Worm (Caenorhabditis elegans) whole organism, L2 larva: ENCODE results near the gene W02B12.16.

Experiments
- C34F6.9 ChIP-seq: fragments of 150-350 bp; optimal IDR thresholded peaks from 2 replicates; lab custom pipeline; 2014; ENCODE audit warnings: missing biosample characterization, missing genetic modification characterization
- R02D3.7 ChIP-seq: fragments of 150-350 bp; optimal IDR thresholded peaks from 2 replicates; lab custom pipeline; 2014; ENCODE audit warnings: missing biosample characterization, missing genetic modification characterization
- Y55F3AM.14 ChIP-seq: fragments of 200-800 bp; sonication (Bioruptor generic); optimal IDR thresholded peaks from 2 replicates; lab custom pipeline; 2018; ENCODE audit warnings: mild to moderate bottlenecking, missing genetic modification characterization, missing compliant biosample characterization
- alr-1 ChIP-seq: fragments of 150-350 bp; optimal IDR thresholded peaks from 2 replicates; lab custom pipeline; 2014; ENCODE audit warnings: missing biosample characterization, missing genetic modification characterization
- ama-1 ChIP-seq: fragments of 150-350 bp; optimal IDR thresholded peaks from 2 replicates; lab custom pipeline; 2018; ENCODE audit warnings: inconsistent platforms
- blmp-1 ChIP-seq: sonication (generic microtip); optimal IDR thresholded peaks from 2 replicates; lab custom pipeline; 2017; ENCODE audit warnings: missing genetic modification characterization, mild to moderate bottlenecking, missing compliant biosample characterization, antibody characterized with exemption, moderate library complexity; ENCODE audit not compliant: insufficient read depth
- ceh-82 ChIP-seq: fragments of 150-350 bp; optimal IDR thresholded peaks from 2 replicates; lab custom pipeline; 2014; ENCODE audit warnings: missing biosample characterization, missing genetic modification characterization
- crh-2 ChIP-seq: sonication (generic microtip); optimal IDR thresholded peaks from 2 replicates; lab custom pipeline; 2017; ENCODE audit warnings: missing biosample characterization, missing genetic modification characterization
- egl-27 ChIP-seq: sonication (generic microtip); optimal IDR thresholded peaks from 3 replicates; lab custom pipeline; 2017; ENCODE audit warnings: missing biosample characterization, missing genetic modification reagents, missing genetic modification characterization
- elt-1 ChIP-seq: fragments of 150-350 bp; optimal IDR thresholded peaks from 2 replicates; lab custom pipeline; 2014; ENCODE audit warnings: missing biosample characterization, missing genetic modification characterization
- fos-1 ChIP-seq: fragments of 150-350 bp; optimal IDR thresholded peaks from 2 replicates; lab custom pipeline; 2014; ENCODE audit warnings: missing biosample characterization, missing genetic modification characterization
- gmeb-1 ChIP-seq: fragments of 150-350 bp; optimal IDR thresholded peaks from 2 replicates; lab custom pipeline; 2014; ENCODE audit warnings: missing biosample characterization, missing genetic modification characterization
- lin-11 ChIP-seq: fragments of 150-350 bp; sonication (generic microtip); optimal IDR thresholded peaks from 2 replicates; lab custom pipeline; 2014; ENCODE audit warnings: missing biosample characterization, missing genetic modification characterization, inconsistent platforms, mixed read lengths
- lsy-2 ChIP-seq, 2 experiments: fragments of 150-350 bp in 1 of 2; sonication (generic microtip) in 1 of 2; optimal IDR thresholded peaks; 2 replicates each; lab custom pipeline; 2014 to 2017; ENCODE audit warnings: missing biosample characterization in 2 of 2, missing genetic modification characterization in 2 of 2
- mab-5 ChIP-seq: fragments of 150-350 bp; optimal IDR thresholded peaks from 2 replicates; lab custom pipeline; 2014; ENCODE audit warnings: missing biosample characterization, missing genetic modification characterization
- mdl-1 ChIP-seq, 2 experiments: fragments of 150-350 bp in 1 of 2; sonication (generic microtip) in 1 of 2; optimal IDR thresholded peaks; 2 replicates each; lab custom pipeline; 2017; ENCODE audit warnings: missing biosample characterization in 2 of 2, missing genetic modification characterization in 2 of 2
- nhr-10 ChIP-seq: sonication (generic microtip); optimal IDR thresholded peaks from 2 replicates; lab custom pipeline; 2017; ENCODE audit warnings: missing biosample characterization, missing genetic modification characterization
- nhr-12 ChIP-seq: fragments of 150-350 bp; optimal IDR thresholded peaks from 2 replicates; lab custom pipeline; 2014; ENCODE audit warnings: missing biosample characterization, missing genetic modification characterization
- nhr-129 ChIP-seq: fragments of 150-350 bp; optimal IDR thresholded peaks from 2 replicates; lab custom pipeline; 2014; ENCODE audit warnings: missing biosample characterization, missing genetic modification characterization
- nhr-21 ChIP-seq: fragments of 150-350 bp; optimal IDR thresholded peaks from 2 replicates; lab custom pipeline; 2014; ENCODE audit warnings: missing biosample characterization, missing genetic modification characterization
- nhr-237 ChIP-seq: fragments of 150-350 bp; optimal IDR thresholded peaks from 2 replicates; lab custom pipeline; 2014; ENCODE audit warnings: missing biosample characterization, missing genetic modification characterization
- nhr-25 ChIP-seq: fragments of 150-350 bp; sonication (generic microtip); optimal IDR thresholded peaks from 3 replicates; lab custom pipeline; 2014; ENCODE audit warnings: missing biosample characterization, missing genetic modification characterization
- peb-1 ChIP-seq: fragments of 150-350 bp; optimal IDR thresholded peaks from 2 replicates; lab custom pipeline; 2014; ENCODE audit warnings: missing biosample characterization, missing genetic modification characterization
- sem-4 ChIP-seq: fragments of 150-350 bp; optimal IDR thresholded peaks from 2 replicates; lab custom pipeline; 2014; ENCODE audit warnings: missing biosample characterization, missing genetic modification reagents, missing genetic modification characterization
- sma-3 ChIP-seq: sonication (generic microtip); optimal IDR thresholded peaks from 2 replicates; lab custom pipeline; 2016; ENCODE audit warnings: missing genetic modification reagents, missing genetic modification characterization, missing compliant biosample characterization
- sma-9 ChIP-seq, 2 experiments: fragments of 150-350 bp in 1 of 2; sonication (generic microtip) in 1 of 2; optimal IDR thresholded peaks; 2 replicates each; lab custom pipeline; 2014 to 2016; ENCODE audit warnings: missing genetic modification characterization in 2 of 2, mild to moderate bottlenecking in 1 of 2, missing biosample characterization in 1 of 2, missing compliant biosample characterization in 1 of 2, missing genetic modification reagents in 1 of 2, moderate library complexity in 1 of 2
- snpc-4 ChIP-seq: fragments of 150-350 bp; optimal IDR thresholded peaks from 2 replicates; lab custom pipeline; 2014; ENCODE audit warnings: missing biosample characterization, missing genetic modification characterization
- unc-39 ChIP-seq: fragments of 150-350 bp; optimal IDR thresholded peaks from 2 replicates; lab custom pipeline; 2014; ENCODE audit warnings: missing biosample characterization, missing genetic modification characterization
- unc-62 ChIP-seq: fragments of 150-350 bp; optimal IDR thresholded peaks from 2 replicates; lab custom pipeline; 2014; ENCODE audit warnings: missing biosample characterization, missing genetic modification reagents, missing genetic modification characterization
- ztf-11 ChIP-seq: sonication (generic microtip); optimal IDR thresholded peaks from 2 replicates; lab custom pipeline; 2017; ENCODE audit warnings: missing biosample characterization, missing genetic modification characterization
- ztf-4 ChIP-seq: fragments of 150-350 bp; optimal IDR thresholded peaks from 2 replicates; lab custom pipeline; 2014; ENCODE audit warnings: missing biosample characterization, missing genetic modification characterization

Gene W02B12.16

DNA sequence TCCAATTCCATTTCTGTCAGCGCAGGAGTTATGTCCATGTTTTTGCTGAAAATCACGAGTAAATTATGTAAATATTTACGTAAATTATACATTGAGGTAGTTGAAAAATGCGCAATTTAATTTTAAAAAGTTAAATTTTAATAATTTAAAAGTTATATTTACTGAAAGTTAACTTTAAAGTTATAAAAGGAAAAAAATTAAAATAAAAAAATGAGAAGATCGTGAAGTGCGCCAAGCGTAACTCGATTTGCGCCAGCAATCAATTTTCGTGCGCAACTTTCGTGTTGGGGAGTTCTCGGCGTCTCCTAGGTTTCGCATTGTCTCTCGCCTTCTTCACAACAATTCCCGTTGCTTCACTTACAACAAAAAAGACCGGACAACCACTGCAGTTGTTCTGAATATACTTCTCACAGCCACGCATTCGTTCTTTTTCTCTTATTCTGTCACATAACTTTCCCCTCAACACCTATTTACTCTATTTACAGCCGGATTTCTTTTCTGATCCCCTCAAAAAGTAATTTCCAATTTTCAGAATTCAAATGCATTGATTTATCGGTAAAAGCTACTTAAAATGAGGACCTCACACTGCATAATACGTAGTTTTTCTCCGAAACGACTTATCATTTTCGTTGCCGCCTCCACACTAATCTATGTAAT lies 2.7 kb downstream of the W02B12.16 start, which contains the start of the genes metl-1 and W02B12.11 (continued):
- TF ChIP-seq sma-9 (GFP tag; optimal IDR thresholded peaks at IDR 0.05; lab: Kevin White, UChicago) (peak; percentile 90), sma-9 (tag; optimal IDR thresholded peaks at IDR 0.05; lab: Kevin White, UChicago) (no peak), mab-5 (peak; percentile 68), sem-4 (tag; lab: Kevin White, UChicago) (peak; percentile 88), egl-27 (tag; lab: Kevin White, UChicago) (peak; percentile 32), peb-1 (tag; lab: Kevin White, UChicago) (no peak), snpc-4 (tag; lab: Kevin White, UChicago) (peak; percentile 77), blmp-1 (tag; lab: Kevin White, UChicago) (peak; percentile 68), unc-62 (GFP tag; lab: Kevin White, UChicago) (no peak), nhr-237 (tag; lab: Kevin White, UChicago) (no peak), unc-39 (tag; lab: Kevin White, UChicago) (no peak), Y55F3AM.14 (GFP tag; lab: Kevin White, UChicago) (peak; percentile 29), ztf-4 (peak; percentile 79), ama-1 (lab: Kevin White, UChicago) (peak; percentile 14), elt-1 (tag; lab: Kevin White, UChicago) (no peak)

- TF ChIP-seq gmeb-1, result peak; percentile 25
- TF ChIP-seq sma-9 (GFP tag; optimal IDR thresholded peaks at IDR 0.05; lab: Kevin White, UChicago), result peak; percentile 80
- TF ChIP-seq sma-9 (tag; optimal IDR thresholded peaks at IDR 0.05; lab: Kevin White, UChicago), result no peak
- TF ChIP-seq fos-1, result peak; percentile 81
- no peak for TF ChIP-seq ama-1 (lab: Kevin White, UChicago)
- peak in 1 of 2 experiments; percentile 23 for TF ChIP-seq lsy-2 (tag; optimal IDR thresholded peaks at IDR 0.05; lab: Kevin White, UChicago)
- TF ChIP-seq crh-2, result peak; percentile 42
- no peak for TF ChIP-seq nhr-10
- peak; percentile 62 for TF ChIP-seq nhr-25 (tag; lab: Kevin White, UChicago)
- TF ChIP-seq ceh-82 (tag; lab: Kevin White, UChicago), result no peak
- peak; percentile 36 for TF ChIP-seq nhr-129 (tag; lab: Kevin White, UChicago)
- peak; percentile 95 for TF ChIP-seq blmp-1 (tag; lab: Kevin White, UChicago)
- peak; percentile 21 for TF ChIP-seq sem-4 (tag; lab: Kevin White, UChicago)
- TF ChIP-seq nhr-12 (tag; lab: Kevin White, UChicago), result no peak
- no peak for TF ChIP-seq Y55F3AM.14 (GFP tag; lab: Kevin White, UChicago)
- no peak for TF ChIP-seq elt-1 (tag; lab: Kevin White, UChicago)
- TF ChIP-seq sma-3 (GFP tag; lab: Kevin White, UChicago), result peak; percentile 53
- TF ChIP-seq mdl-1 (tag; optimal IDR thresholded peaks at IDR 0.05; lab: Kevin White, UChicago), result peak in 1 of 2 experiments; percentile 55
- peak; percentile 21 for TF ChIP-seq C34F6.9 (tag; lab: Kevin White, UChicago)
- TF ChIP-seq unc-62 (GFP tag; lab: Kevin White, UChicago), result no peak
- peak; percentile 79 for TF ChIP-seq nhr-21 (tag; lab: Kevin White, UChicago)
- no peak for TF ChIP-seq lin-11 (tag; lab: Kevin White, UChicago)
Measured at ce11 chrII:11472542-11472941, 3.8 kb downstream of the W02B12.16 start.

DNA sequence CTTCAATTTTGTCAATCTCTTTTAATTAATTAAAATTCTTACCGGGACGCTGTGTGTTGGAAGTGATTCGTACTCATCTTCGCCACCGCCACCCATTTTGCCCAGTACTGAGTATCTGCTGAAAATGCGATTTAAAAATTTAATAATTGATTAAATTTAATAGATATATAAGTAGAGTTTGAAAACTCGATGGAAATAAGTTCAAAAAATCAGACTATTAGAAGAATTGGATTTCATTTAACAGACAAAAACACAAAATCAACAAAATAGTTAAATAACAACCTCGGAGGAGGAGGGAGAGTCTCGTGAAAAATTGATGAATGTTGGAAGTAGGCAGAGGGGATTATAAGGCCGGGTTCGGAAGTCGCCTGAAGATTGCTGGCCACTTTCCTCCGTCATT lies 4.4 kb downstream of the W02B12.16 start, which contains the start of gene mfn-1:
Gene mfn-1, minus strand, starts transcription at position 101 of the 400 bp plus-strand sequence.
- TF ChIP-seq R02D3.7 (tag; lab: Kevin White, UChicago) (no peak), Y55F3AM.14 (GFP tag; lab: Kevin White, UChicago) (no peak), nhr-12 (tag; lab: Kevin White, UChicago) (no peak)

- TF ChIP-seq crh-2, result peak; percentile 40
- TF ChIP-seq sma-9 (GFP tag; optimal IDR thresholded peaks at IDR 0.05; lab: Kevin White, UChicago), result peak; percentile 17
- TF ChIP-seq sma-9 (tag; optimal IDR thresholded peaks at IDR 0.05; lab: Kevin White, UChicago), result no peak
- TF ChIP-seq ceh-82 (tag; lab: Kevin White, UChicago), result no peak
- TF ChIP-seq alr-1 (tag; lab: Kevin White, UChicago), result no peak
- no peak for TF ChIP-seq nhr-21 (tag; lab: Kevin White, UChicago)
- TF ChIP-seq lsy-2 (tag; optimal IDR thresholded peaks at IDR 0.05; lab: Kevin White, UChicago), result peak in 1 of 2 experiments; percentile 14
- TF ChIP-seq ztf-11, result no peak
- peak; percentile 58 for TF ChIP-seq fos-1
- no peak for TF ChIP-seq mab-5
- peak; percentile 21 for TF ChIP-seq C34F6.9 (tag; lab: Kevin White, UChicago)
Measured at ce11 chrII:11469574-11470108, 6.7 kb downstream of the W02B12.16 start, which contains the start of gene cisd-1. Gene cisd-1, minus strand, starts transcription at chrII:11469624.
